Worm (Caenorhabditis elegans) whole organism, late embryonic: ENCODE measurements around the gene slcf-2.

Source experiments
- ceh-14 ChIP-seq: sonication (generic microtip); optimal IDR thresholded peaks from 2 replicates; lab custom pipeline; 2016; ENCODE audit warnings: missing genotype, missing genetic modification characterization, missing compliant biosample characterization
- ceh-30 ChIP-seq: fragments of 150-350 bp; optimal IDR thresholded peaks from 2 replicates; lab custom pipeline; 2014; ENCODE audit warnings: missing biosample characterization, missing genetic modification characterization
- dmd-4 ChIP-seq: sonication (generic microtip); optimal IDR thresholded peaks from 2 replicates; lab custom pipeline; 2016; ENCODE audit warnings: borderline replicate concordance, missing genetic modification characterization, missing compliant biosample characterization
- elt-2 ChIP-seq: sonication (generic microtip); optimal IDR thresholded peaks from 2 replicates; lab custom pipeline; 2016; ENCODE audit warnings: missing genetic modification reagents, missing genetic modification characterization, missing compliant biosample characterization
- elt-4 ChIP-seq: sonication (generic microtip); optimal IDR thresholded peaks from 2 replicates; lab custom pipeline; 2016; ENCODE audit warnings: missing genetic modification characterization, missing compliant biosample characterization
- eyg-1 ChIP-seq: sonication (generic microtip); optimal IDR thresholded peaks from 2 replicates; lab custom pipeline; 2016; ENCODE audit warnings: missing genotype, missing genetic modification characterization, missing compliant biosample characterization
- fkh-6 ChIP-seq: sonication (generic microtip); optimal IDR thresholded peaks from 2 replicates; lab custom pipeline; 2016; ENCODE audit warnings: missing genetic modification characterization, missing compliant biosample characterization
- hlh-30 ChIP-seq: sonication (generic microtip); optimal IDR thresholded peaks from 2 replicates; lab custom pipeline; 2017; ENCODE audit warnings: antibody characterized with exemption, missing genetic modification characterization, missing compliant biosample characterization; ENCODE audit not compliant: insufficient read depth
- nhr-11 ChIP-seq: fragments of 150-350 bp; optimal IDR thresholded peaks from 2 replicates; lab custom pipeline; 2014; ENCODE audit warnings: missing biosample characterization, missing genetic modification characterization
- sox-4 ChIP-seq: sonication (generic microtip); optimal IDR thresholded peaks from 2 replicates; lab custom pipeline; 2017; ENCODE audit warnings: mild to moderate bottlenecking, missing genetic modification characterization, inconsistent platforms, missing compliant biosample characterization

- TF ChIP-seq eyg-1 (no peak), fkh-6 (tag; lab: Kevin White, UChicago) (no peak), ceh-30 (tag; lab: Kevin White, UChicago) (no peak), nhr-11 (no peak), hlh-30 (tag; lab: Kevin White, UChicago) (no peak), sox-4 (no peak), elt-4 (tag; lab: Kevin White, UChicago) (no peak), elt-2 (tag; lab: Kevin White, UChicago) (no peak), dmd-4 (no peak), ceh-14 (no peak)
Measured at ce11 chrX:3439823-3440222, 46.2 kb downstream of the slcf-2 start.
